Worm (Caenorhabditis elegans): ENCODE data around the gene tbc-20.

tbc-20 gene

DNA sequence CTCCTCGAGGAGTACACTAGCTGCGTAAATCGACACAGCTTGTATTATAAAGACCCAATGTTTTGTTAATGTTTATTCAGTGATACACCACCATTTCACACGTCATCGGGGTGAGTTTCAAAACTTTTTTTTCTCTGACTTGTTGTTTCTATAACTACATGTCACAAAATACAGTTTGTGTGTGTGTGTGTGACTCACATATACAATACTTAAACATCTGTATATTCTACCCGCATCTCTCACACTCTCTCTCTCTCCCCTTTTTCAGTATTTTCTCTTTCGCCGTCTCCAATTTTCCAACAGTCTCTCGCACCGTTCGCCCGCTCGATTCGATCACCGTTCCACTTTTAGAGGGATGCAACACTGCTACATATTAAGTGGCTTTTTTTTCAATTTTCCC, 13.2 kb downstream of the tbc-20 start (continued):
- no peak for TF ChIP-seq nfya-1 (tag; optimal IDR thresholded peaks at IDR 0.05; ENCODE audit: insufficient read depth)

DNA sequence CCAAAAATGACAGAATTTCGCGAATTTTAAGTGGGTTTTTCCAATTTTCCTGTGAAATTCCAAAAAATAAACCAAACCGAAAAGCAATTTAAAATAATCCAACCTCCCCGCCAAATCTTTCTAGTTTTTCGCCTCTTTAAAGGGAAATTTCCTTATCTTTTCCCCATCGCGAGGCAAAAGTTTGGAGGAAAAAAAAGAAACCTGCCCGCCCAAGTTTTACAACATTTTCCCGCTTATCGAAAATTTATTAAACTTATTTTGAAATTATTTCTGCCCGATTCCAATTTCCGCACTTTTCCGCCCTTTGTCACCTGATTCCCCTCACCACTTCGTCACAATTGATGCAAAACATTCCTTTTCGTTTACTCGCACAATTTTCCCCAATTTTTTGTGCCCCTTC, 14.0 kb downstream of the tbc-20 start, which contains the start of gene osta-3:
Gene osta-3, plus strand, starts transcription at position 301 of the 400 bp plus-strand sequence.
- TF ChIP-seq lin-15B (tag; optimal IDR thresholded peaks at IDR 0.05): no peak
- TF ChIP-seq daf-12 (tag; optimal IDR thresholded peaks at IDR 0.05): no peak
- TF ChIP-seq nhr-67 (tag; optimal IDR thresholded peaks at IDR 0.05): no peak
- no peak for TF ChIP-seq sea-2 (GFP tag; optimal IDR thresholded peaks at IDR 0.05)
- no peak for TF ChIP-seq egl-27 (tag; optimal IDR thresholded peaks at IDR 0.05)
- TF ChIP-seq ceh-9 (tag; optimal IDR thresholded peaks at IDR 0.05): no peak
- no peak for TF ChIP-seq nhr-25 (tag; optimal IDR thresholded peaks at IDR 0.05)
- no peak for TF ChIP-seq egl-5 (tag; optimal IDR thresholded peaks at IDR 0.05)
- TF ChIP-seq mml-1 (tag; optimal IDR thresholded peaks at IDR 0.05): no peak
- TF ChIP-seq fos-1 (tag; optimal IDR thresholded peaks at IDR 0.05): no peak
- no peak for TF ChIP-seq snpc-4 (tag; optimal IDR thresholded peaks at IDR 0.05)
- no peak for TF ChIP-seq elt-2 (tag; optimal IDR thresholded peaks at IDR 0.05)
- TF ChIP-seq hmg-11 (tag; optimal IDR thresholded peaks at IDR 0.05): no peak
- no peak for TF ChIP-seq nhr-11 (tag; optimal IDR thresholded peaks at IDR 0.05)
- TF ChIP-seq elt-3 (tag; optimal IDR thresholded peaks at IDR 0.05): no peak
- no peak for TF ChIP-seq pha-4 (tag; optimal IDR thresholded peaks at IDR 0.05)
- TF ChIP-seq fkh-10 (GFP tag; optimal IDR thresholded peaks at IDR 0.05): no peak
- no peak for TF ChIP-seq nhr-23 (tag; optimal IDR thresholded peaks at IDR 0.05)

DNA sequence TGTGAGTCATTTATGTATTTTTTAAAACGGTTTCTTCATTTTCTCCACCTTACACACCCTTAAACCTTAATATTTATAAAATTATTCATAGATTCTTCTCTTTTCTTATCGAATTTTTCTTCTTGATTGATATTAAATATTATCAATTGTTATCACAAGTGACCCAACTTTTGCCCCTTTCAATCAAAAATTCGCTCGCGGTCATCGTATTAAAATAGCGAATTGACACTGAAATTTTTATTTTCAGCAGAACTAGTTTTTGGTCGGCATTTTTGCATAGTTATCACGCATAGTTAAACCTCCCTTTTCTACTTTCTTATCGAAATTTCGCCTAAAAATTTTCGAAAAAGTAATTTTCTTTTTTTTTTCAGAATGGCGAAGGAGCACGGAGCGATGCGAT, 14.4 kb downstream of the tbc-20 start:
- peak; percentile 89 for TF ChIP-seq elt-2 (tag; optimal IDR thresholded peaks at IDR 0.05)
- no peak for TF ChIP-seq snpc-4 (tag; optimal IDR thresholded peaks at IDR 0.05)
- TF ChIP-seq pha-4 (tag; optimal IDR thresholded peaks at IDR 0.05): peak; percentile 70
- TF ChIP-seq pqm-1 (tag; optimal IDR thresholded peaks at IDR 0.05): peak; percentile 40

DNA sequence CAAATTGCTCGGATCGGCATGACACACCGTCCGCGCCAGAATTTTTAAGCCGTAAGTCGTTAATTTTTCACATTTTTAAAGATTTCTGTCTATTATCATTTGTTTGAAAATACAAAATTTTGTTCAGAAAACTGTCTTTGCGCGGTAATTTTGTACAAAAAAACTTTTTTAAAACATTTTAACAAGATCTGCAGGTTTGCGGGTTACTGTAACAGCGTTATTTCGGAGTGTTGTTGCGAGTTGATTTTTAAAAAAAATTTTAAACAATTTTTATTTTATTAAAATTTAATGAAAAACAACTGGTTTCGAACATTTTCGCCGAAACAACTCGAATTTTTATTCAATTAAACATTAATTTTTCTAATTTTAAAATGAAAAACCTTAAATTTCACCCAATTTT, 14.8 kb downstream of the tbc-20 start:
- TF ChIP-seq nhr-25 (tag; optimal IDR thresholded peaks at IDR 0.05) (no peak), nhr-23 (tag; optimal IDR thresholded peaks at IDR 0.05) (no peak), nhr-12 (tag; optimal IDR thresholded peaks at IDR 0.05) (no peak), fkh-10 (GFP tag; optimal IDR thresholded peaks at IDR 0.05) (no peak), ama-1 (optimal IDR thresholded peaks at IDR 0.05) (no peak)

DNA sequence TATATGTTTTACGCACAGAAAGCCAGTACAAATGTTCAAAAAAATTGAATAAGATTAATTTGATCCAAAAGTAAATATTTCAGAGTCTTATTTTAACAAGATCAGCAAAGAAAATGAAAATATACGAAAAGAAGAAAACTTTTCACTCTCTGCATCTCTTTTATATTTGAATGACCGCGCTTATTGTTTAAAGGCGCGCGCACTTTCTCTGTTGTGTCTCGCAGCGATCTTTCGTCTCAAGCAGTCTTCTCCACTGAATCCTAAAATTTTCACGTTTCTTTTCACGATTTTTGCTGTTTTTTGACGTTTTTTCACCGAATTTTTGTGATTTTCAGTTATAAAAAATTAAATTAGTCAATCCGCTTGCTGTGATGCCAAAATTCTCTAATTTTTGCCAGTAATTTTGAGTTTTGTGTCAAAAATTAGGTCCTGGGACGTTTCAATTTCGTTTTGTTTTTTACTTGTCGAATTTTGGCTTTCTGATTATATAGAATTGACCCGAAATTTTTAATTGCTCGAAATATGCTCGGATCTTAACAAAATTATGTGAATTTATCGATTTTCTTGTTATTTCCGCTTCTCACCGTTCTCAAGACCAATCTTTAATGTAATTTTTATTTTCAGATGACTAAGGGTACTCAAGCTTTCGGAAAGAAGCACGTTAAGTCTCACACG, 16.8 kb downstream of the tbc-20 start, which contains the start of gene W01D2.1:
Gene W01D2.1, plus strand, starts transcription at position 625 of the 675 bp plus-strand sequence.
- TF ChIP-seq pqm-1 (tag; optimal IDR thresholded peaks at IDR 0.05) (peak; percentile 42), lsy-12 (tag; optimal IDR thresholded peaks at IDR 0.05) (no peak), ceh-9 (tag; optimal IDR thresholded peaks at IDR 0.05) (no peak), hmg-11 (tag; optimal IDR thresholded peaks at IDR 0.05) (peak; percentile 40), fkh-2 (tag; optimal IDR thresholded peaks at IDR 0.05) (no peak), fkh-10 (GFP tag; optimal IDR thresholded peaks at IDR 0.05) (no peak), snpc-4 (tag; optimal IDR thresholded peaks at IDR 0.05) (peak; percentile 43), nhr-23 (tag; optimal IDR thresholded peaks at IDR 0.05) (peak; percentile 72), nhr-76 (tag; optimal IDR thresholded peaks at IDR 0.05) (no peak), mml-1 (tag; optimal IDR thresholded peaks at IDR 0.05) (no peak), pha-4 (tag; optimal IDR thresholded peaks at IDR 0.05) (peak; percentile 80), egl-5 (tag; optimal IDR thresholded peaks at IDR 0.05) (peak; percentile 41), nhr-43 (tag; optimal IDR thresholded peaks at IDR 0.05; ENCODE audit: poor library complexity, severe bottlenecking) (no peak), skn-1 (tag; optimal IDR thresholded peaks at IDR 0.05) (peak; percentile 50), elt-1 (tag; optimal IDR thresholded peaks at IDR 0.05) (no peak), daf-12 (tag; optimal IDR thresholded peaks at IDR 0.05) (no peak), eor-1 (tag; optimal IDR thresholded peaks at IDR 0.05) (no peak), nhr-12 (tag; optimal IDR thresholded peaks at IDR 0.05) (no peak), sea-2 (GFP tag; optimal IDR thresholded peaks at IDR 0.05) (no peak), nfya-1 (tag; optimal IDR thresholded peaks at IDR 0.05; ENCODE audit: insufficient read depth) (peak; percentile 83), nhr-11 (tag; optimal IDR thresholded peaks at IDR 0.05) (no peak), egl-27 (tag; optimal IDR thresholded peaks at IDR 0.05) (no peak), jun-1 (tag; optimal IDR thresholded peaks at IDR 0.05) (no peak), ceh-16 (tag; optimal IDR thresholded peaks at IDR 0.05) (no peak), unc-39 (tag; optimal IDR thresholded peaks at IDR 0.05) (no peak), ZK546.5 (tag; optimal IDR thresholded peaks at IDR 0.05) (no peak), ceh-82 (tag; optimal IDR thresholded peaks at IDR 0.05) (no peak), elt-2 (tag; optimal IDR thresholded peaks at IDR 0.05) (peak; percentile 2), ztf-4 (tag; optimal IDR thresholded peaks at IDR 0.05) (no peak), nhr-67 (tag; optimal IDR thresholded peaks at IDR 0.05) (no peak), tbx-2 (tag; optimal IDR thresholded peaks at IDR 0.05) (no peak), nhr-77 (tag; optimal IDR thresholded peaks at IDR 0.05) (no peak), nhr-237 (tag; optimal IDR thresholded peaks at IDR 0.05) (no peak), mdl-1 (tag; optimal IDR thresholded peaks at IDR 0.05) (no peak), lin-15B (tag; optimal IDR thresholded peaks at IDR 0.05) (peak; percentile 83), unc-62 (GFP tag; optimal IDR thresholded peaks at IDR 0.05) (no peak), aly-2 (tag; optimal IDR thresholded peaks at IDR 0.05) (no peak), ama-1 (optimal IDR thresholded peaks at IDR 0.05) (no peak)

All from whole organism, L3 larva.